Fruit fly (Drosophila melanogaster) whole organism, prepupa: ENCODE results near the gene ArfGAP1.

Experiments used
- CG15336 ChIP-seq: fragments of 200-800 bp; sonication (Bioruptor generic); IDR thresholded peaks from 2 replicates; pipeline ENCODE4 v1.3.6; 2022; ENCODE audit warnings: missing biosample characterization, missing genetic modification characterization
- CG1621 ChIP-seq: fragments of 200-800 bp; sonication (Bioruptor generic); optimal IDR thresholded peaks from 3 replicates; lab custom pipeline; 2018; ENCODE audit warnings: missing biosample characterization, mild to moderate bottlenecking, missing genetic modification characterization
- CG3032 ChIP-seq: fragments of 200-800 bp; optimal IDR thresholded peaks from 2 replicates; lab custom pipeline; 2019; ENCODE audit warnings: missing biosample characterization, mild to moderate bottlenecking, missing genetic modification characterization, moderate library complexity
- CG34406 ChIP-seq: fragments of 200-800 bp; sonication (Bioruptor generic); optimal IDR thresholded peaks from 3 replicates; lab custom pipeline; 2016; ENCODE audit warnings: missing biosample characterization, missing genetic modification characterization
- CG6808 ChIP-seq: fragments of 200-800 bp; sonication (Bioruptor generic); optimal IDR thresholded peaks from 3 replicates; lab custom pipeline; 2017; ENCODE audit warnings: missing biosample characterization, missing genetic modification characterization, mild to moderate bottlenecking, moderate library complexity, missing genetic modification reagents
- CG9139 ChIP-seq: fragments of 200-800 bp; sonication (Bioruptor generic); optimal IDR thresholded peaks from 3 replicates; lab custom pipeline; 2017; ENCODE audit warnings: missing biosample characterization, mild to moderate bottlenecking, missing genetic modification characterization
- Eip78C ChIP-seq: fragments of 200-800 bp; sonication (Bioruptor generic); peaks from one replicate; lab custom pipeline; 2016; ENCODE audit warnings: missing biosample characterization, missing genetic modification characterization
- Lpt ChIP-seq: fragments of 200-800 bp; sonication (Bioruptor generic); optimal IDR thresholded peaks from 3 replicates; lab custom pipeline; 2016; ENCODE audit warnings: missing biosample characterization, missing genetic modification characterization
- Met ChIP-seq: fragments of 200-800 bp; sonication (Bioruptor generic); optimal IDR thresholded peaks from 3 replicates; lab custom pipeline; 2016; ENCODE audit warnings: missing biosample characterization, missing genetic modification characterization
- Sox14 ChIP-seq: fragments of 200-800 bp; sonication (Bioruptor generic); optimal IDR thresholded peaks from 3 replicates; lab custom pipeline; 2016; ENCODE audit warnings: missing biosample characterization, missing genetic modification characterization
- achi ChIP-seq: fragments of 200-800 bp; sonication (Bioruptor generic); optimal IDR thresholded peaks from 3 replicates; lab custom pipeline; 2016; ENCODE audit warnings: missing biosample characterization, missing genetic modification characterization
- dsx ChIP-seq: fragments of 200-800 bp; optimal IDR thresholded peaks from 3 replicates; lab custom pipeline; 2019; ENCODE audit warnings: missing biosample characterization, mild to moderate bottlenecking, missing genetic modification characterization, moderate library complexity; ENCODE audit not compliant: poor library complexity, severe bottlenecking
- topi ChIP-seq: fragments of 200-800 bp; sonication (Bioruptor generic); optimal IDR thresholded peaks from 3 replicates; lab custom pipeline; 2016; ENCODE audit warnings: missing biosample characterization, missing genetic modification characterization

DNA sequence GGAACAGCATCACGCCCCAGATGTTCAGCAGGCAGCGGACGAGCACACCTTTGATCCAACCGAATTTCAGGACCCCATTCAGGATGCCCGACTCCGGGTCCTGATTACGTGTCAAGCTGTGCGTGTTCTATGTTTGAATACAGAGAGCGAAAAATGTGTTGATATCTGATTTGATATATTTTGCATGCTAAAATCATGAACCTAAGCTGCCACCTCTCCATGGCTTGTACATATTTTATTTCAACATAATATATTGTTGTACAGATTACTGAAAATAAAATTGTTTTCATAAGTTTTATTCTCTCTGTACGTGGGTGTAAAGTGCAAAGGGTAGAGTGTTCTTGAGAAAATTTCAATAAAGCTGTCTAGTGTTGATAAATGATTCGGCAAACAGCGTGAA is 43.0 kb downstream of the ArfGAP1 start:
- no peak for TF ChIP-seq CG6808 (GFP tag; lab: Kevin White, UChicago)
- no peak for TF ChIP-seq Met (GFP tag; lab: Kevin White, UChicago)
- TF ChIP-seq CG3032 (tag; lab: Kevin White, UChicago) = no peak
- TF ChIP-seq CG15336 = no peak
- TF ChIP-seq dsx (GFP tag; lab: Kevin White, UChicago) = no peak
- TF ChIP-seq CG1621 (tag; lab: Kevin White, UChicago) = no peak
- no peak for TF ChIP-seq CG9139 (GFP tag; lab: Kevin White, UChicago)
- TF ChIP-seq Sox14 = no peak
- no peak for TF ChIP-seq CG34406 (GFP tag; lab: Kevin White, UChicago)
- no peak for TF ChIP-seq Lpt (GFP tag; lab: Kevin White, UChicago)
- no peak for TF ChIP-seq topi (GFP tag; lab: Kevin White, UChicago)
- TF ChIP-seq Eip78C (GFP tag; lab: Kevin White, UChicago) = no peak
- TF ChIP-seq achi (GFP tag; lab: Kevin White, UChicago) = no peak
